Fruit fly (Drosophila melanogaster) whole organism, embryonic: ENCODE measurements around the gene ZnT77C.

ENCODE experiments used
- CG10267 ChIP-seq: fragments of 200-800 bp; sonication (Bioruptor generic); optimal IDR thresholded peaks from 2 replicates; lab custom pipeline; 2018; ENCODE audit warnings: missing biosample characterization, mild to moderate bottlenecking, missing genetic modification characterization, moderate library complexity
- CG10543 ChIP-seq: fragments of 200-800 bp; sonication (Bioruptor generic); optimal IDR thresholded peaks from 3 replicates; lab custom pipeline; 2017; ENCODE audit warnings: missing biosample characterization, mild to moderate bottlenecking, missing genetic modification characterization, moderate library complexity
- CG10565 ChIP-seq: fragments of 200-800 bp; sonication (Bioruptor generic); optimal IDR thresholded peaks from 3 replicates; lab custom pipeline; 2016; ENCODE audit warnings: missing biosample characterization, mild to moderate bottlenecking, missing genetic modification characterization
- CG10959 ChIP-seq: fragments of 200-800 bp; sonication (Bioruptor generic); IDR thresholded peaks from 2 replicates; pipeline ENCODE4 v1.3.6; 2022; ENCODE audit warnings: missing biosample characterization, missing genetic modification characterization
- CG11085 ChIP-seq: fragments of 200-800 bp; sonication (Bioruptor generic); IDR thresholded peaks from 2 replicates; pipeline ENCODE4 v1.3.6; 2022; ENCODE audit warnings: missing biosample characterization, missing genetic modification characterization
- CG11247 ChIP-seq: fragments of 200-800 bp; sonication (Bioruptor generic); IDR thresholded peaks from 2 replicates; pipeline ENCODE4 v1.3.6; 2022; ENCODE audit warnings: missing biosample characterization, missing genetic modification characterization
- CG11695 ChIP-seq: fragments of 200-800 bp; sonication (Bioruptor generic); IDR thresholded peaks from 3 replicates; pipeline ENCODE4 v1.3.6; 2022; ENCODE audit warnings: missing biosample characterization, missing genetic modification characterization
- CG12942 ChIP-seq: fragments of 200-800 bp; sonication (Bioruptor generic); optimal IDR thresholded peaks from 3 replicates; lab custom pipeline; 2016; ENCODE audit warnings: missing biosample characterization, missing genetic modification characterization
- CG14050 ChIP-seq: fragments of 200-800 bp; sonication (Bioruptor generic); IDR thresholded peaks from 3 replicates; pipeline ENCODE4 v1.3.6; 2022; ENCODE audit warnings: missing biosample characterization, missing genetic modification characterization
- CG16863 ChIP-seq: fragments of 200-800 bp; sonication (Bioruptor generic); optimal IDR thresholded peaks from 3 replicates; lab custom pipeline; 2016; ENCODE audit warnings: missing biosample characterization, missing genetic modification characterization
- CG17186 ChIP-seq: fragments of 200-800 bp; sonication (Bioruptor generic); optimal IDR thresholded peaks from 3 replicates; lab custom pipeline; 2017; ENCODE audit warnings: missing biosample characterization, missing genetic modification reagents, missing genetic modification characterization
- CG17359 ChIP-seq: fragments of 200-800 bp; sonication (Bioruptor generic); optimal IDR thresholded peaks from 3 replicates; lab custom pipeline; 2018; ENCODE audit warnings: missing biosample characterization, mild to moderate bottlenecking, missing genetic modification characterization, moderate library complexity
- CG17612 ChIP-seq: fragments of 200-800 bp; sonication (Bioruptor generic); IDR thresholded peaks from 2 replicates; pipeline ENCODE4 v1.3.6; 2022; ENCODE audit warnings: missing biosample characterization, missing genetic modification characterization
- CG18599 ChIP-seq: fragments of 200-800 bp; sonication (Bioruptor generic); optimal IDR thresholded peaks from 3 replicates; lab custom pipeline; 2017; ENCODE audit warnings: missing biosample characterization, missing genetic modification characterization, mild to moderate bottlenecking, moderate library complexity, missing genetic modification reagents
- CG30403 ChIP-seq: fragments of 200-800 bp; sonication (Bioruptor generic); optimal IDR thresholded peaks from 3 replicates; lab custom pipeline; 2016; ENCODE audit warnings: missing biosample characterization, missing genetic modification characterization
- CG34376 ChIP-seq: fragments of 200-800 bp; sonication (Bioruptor generic); optimal IDR thresholded peaks from 2 replicates; lab custom pipeline; 2018; ENCODE audit warnings: missing biosample characterization, mild to moderate bottlenecking, missing genetic modification characterization
- CG3847 ChIP-seq: fragments of 200-800 bp; sonication (Bioruptor generic); IDR thresholded peaks from 2 replicates; pipeline ENCODE4 v1.3.6; 2022; ENCODE audit warnings: missing biosample characterization, missing genetic modification characterization
- CG4424 ChIP-seq: fragments of 200-800 bp; sonication (Bioruptor generic); optimal IDR thresholded peaks from 3 replicates; lab custom pipeline; 2016; ENCODE audit warnings: missing biosample characterization, missing genetic modification characterization
- CG4617 ChIP-seq: fragments of 200-800 bp; sonication (Bioruptor generic); optimal IDR thresholded peaks from 3 replicates; lab custom pipeline; 2016; ENCODE audit warnings: missing biosample characterization, missing genetic modification characterization, borderline replicate concordance
- CG8281 ChIP-seq: fragments of 200-800 bp; sonication (Bioruptor generic); optimal IDR thresholded peaks from 2 replicates; lab custom pipeline; 2018; ENCODE audit warnings: missing biosample characterization, mild to moderate bottlenecking, missing genetic modification characterization, moderate library complexity
- CG8290 ChIP-seq, 3 experiments: fragments of 200-800 bp; sonication (Bioruptor generic); optimal IDR thresholded peaks; 2 replicates each; lab custom pipeline; 2016 to 2019; ENCODE audit warnings: missing biosample characterization in 3 of 3, missing genetic modification characterization in 3 of 3, mild to moderate bottlenecking in 2 of 3, moderate library complexity in 1 of 3
- CG9437 ChIP-seq: fragments of 200-800 bp; sonication (Bioruptor generic); optimal IDR thresholded peaks from 2 replicates; lab custom pipeline; 2018; ENCODE audit warnings: missing biosample characterization, mild to moderate bottlenecking, missing genetic modification characterization
- CG9817 ChIP-seq: fragments of 200-800 bp; sonication (Bioruptor generic); optimal IDR thresholded peaks from 2 replicates; lab custom pipeline; 2018; ENCODE audit warnings: missing biosample characterization, mild to moderate bottlenecking, missing genetic modification characterization, moderate library complexity
- CoRest ChIP-seq: fragments of 200-800 bp; sonication (Bioruptor generic); optimal IDR thresholded peaks from 3 replicates; lab custom pipeline; 2018; ENCODE audit warnings: missing biosample characterization, mild to moderate bottlenecking, missing genetic modification characterization, moderate library complexity
- Dek ChIP-seq: fragments of 200-800 bp; sonication (Bioruptor generic); optimal IDR thresholded peaks from 3 replicates; lab custom pipeline; 2019; ENCODE audit warnings: missing biosample characterization, mild to moderate bottlenecking, missing genetic modification characterization, moderate library complexity
- HLHmδ ChIP-seq: fragments of 200-800 bp; sonication (Bioruptor generic); optimal IDR thresholded peaks from 2 replicates; lab custom pipeline; 2018; ENCODE audit warnings: missing biosample characterization, mild to moderate bottlenecking, missing genetic modification characterization, moderate library complexity
- MBD-R2 ChIP-seq: fragments of 200-800 bp; sonication (Bioruptor generic); IDR thresholded peaks from 2 replicates; pipeline ENCODE4 v1.3.6; 2022; ENCODE audit warnings: missing biosample characterization, missing genetic modification characterization
- MESR4 ChIP-seq: fragments of 200-800 bp; sonication (Bioruptor generic); optimal IDR thresholded peaks from 2 replicates; lab custom pipeline; 2018; ENCODE audit warnings: missing biosample characterization, mild to moderate bottlenecking, missing genetic modification characterization, moderate library complexity
- Scr ChIP-seq: fragments of 200-800 bp; sonication (Bioruptor generic); IDR thresholded peaks from 2 replicates; pipeline ENCODE4 v1.3.6; 2022; ENCODE audit warnings: missing biosample characterization, missing genetic modification characterization; ENCODE audit not compliant: partially characterized antibody
- Sin3A ChIP-seq: fragments of >200 bp; optimal IDR thresholded peaks from 2 replicates; lab custom pipeline; 2018
- amos ChIP-seq: fragments of 200-800 bp; sonication (Bioruptor generic); IDR thresholded peaks from 2 replicates; pipeline ENCODE4 v1.3.6; 2022; ENCODE audit warnings: missing biosample characterization, missing genetic modification characterization; ENCODE audit not compliant: partially characterized antibody
- chif ChIP-seq, 2 experiments: fragments of 200-800 bp; sonication (Bioruptor generic); optimal IDR thresholded peaks; 3 replicates each; lab custom pipeline; 2016; ENCODE audit warnings: missing biosample characterization in 2 of 2, missing genetic modification characterization in 2 of 2
- chn ChIP-seq: fragments of 200-800 bp; sonication (Bioruptor generic); optimal IDR thresholded peaks from 2 replicates; lab custom pipeline; 2016; ENCODE audit warnings: missing biosample characterization, missing genetic modification characterization
- crol ChIP-seq: fragments of 200-800 bp; sonication (Bioruptor generic); IDR thresholded peaks from 2 replicates; pipeline ENCODE4 v1.3.6; 2022; ENCODE audit warnings: missing biosample characterization, missing genetic modification characterization
- dm ChIP-seq: fragments of 200-800 bp; sonication (Bioruptor generic); optimal IDR thresholded peaks from 3 replicates; lab custom pipeline; 2016; ENCODE audit warnings: missing biosample characterization, missing genetic modification characterization
- dpn ChIP-seq, 2 experiments: fragments of 200-800 bp; sonication (Bioruptor generic); optimal IDR thresholded peaks; 3 replicates each; lab custom pipeline; 2016; ENCODE audit warnings: missing biosample characterization in 2 of 2, missing genetic modification characterization in 2 of 2
- ems ChIP-seq: fragments of 200-800 bp; sonication (Bioruptor generic); optimal IDR thresholded peaks from 3 replicates; lab custom pipeline; 2016; ENCODE audit warnings: missing biosample characterization, missing genetic modification characterization
- fru ChIP-seq: fragments of >200 bp; optimal IDR thresholded peaks from 2 replicates; lab custom pipeline; 2017
- gfzf ChIP-seq: fragments of 200-800 bp; sonication (Bioruptor generic); optimal IDR thresholded peaks from 2 replicates; lab custom pipeline; 2016; ENCODE audit warnings: missing biosample characterization, mild to moderate bottlenecking, missing genetic modification characterization, moderate library complexity
- grn ChIP-seq: fragments of 200-800 bp; sonication (Bioruptor generic); optimal IDR thresholded peaks from 3 replicates; lab custom pipeline; 2017; ENCODE audit warnings: missing biosample characterization, missing genetic modification characterization
- gsb-n ChIP-seq: fragments of 200-800 bp; sonication (Bioruptor generic); optimal IDR thresholded peaks from 3 replicates; lab custom pipeline; 2018; ENCODE audit warnings: missing biosample characterization, mild to moderate bottlenecking, missing genetic modification characterization
- ken ChIP-seq: fragments of 200-800 bp; sonication (Bioruptor generic); IDR thresholded peaks from 3 replicates; pipeline ENCODE4 v1.3.6; 2022; ENCODE audit warnings: missing biosample characterization, missing genetic modification characterization
- peb ChIP-seq: fragments of 200-800 bp; sonication (Bioruptor generic); IDR thresholded peaks from 2 replicates; pipeline ENCODE4 v1.3.6; 2022; ENCODE audit warnings: missing biosample characterization, missing genetic modification characterization
- prd ChIP-seq, 3 experiments: fragments of >200 bp in 2 of 3; fragments of 200-800 bp in 1 of 3; sonication (Bioruptor generic) in 1 of 3; optimal IDR thresholded peaks in 2 of 3; IDR thresholded peaks in 1 of 3; 2 replicates in 2 of 3; 3 replicates in 1 of 3; pipeline versions ENCODE4 v1.3.6 to Lab custom; 2017 to 2022; ENCODE audit warnings: missing biosample characterization in 1 of 3, missing genetic modification characterization in 1 of 3
- pum ChIP-seq: fragments of 200-800 bp; sonication (Bioruptor generic); optimal IDR thresholded peaks from 2 replicates; lab custom pipeline; 2016; ENCODE audit warnings: missing biosample characterization, missing genetic modification characterization
- so ChIP-seq: fragments of 200-800 bp; sonication (Bioruptor generic); IDR thresholded peaks from 3 replicates; pipeline ENCODE4 v1.3.6; 2022; ENCODE audit warnings: missing biosample characterization, missing genetic modification characterization
- ssp ChIP-seq: fragments of 200-800 bp; sonication (Bioruptor generic); IDR thresholded peaks from 2 replicates; pipeline ENCODE4 v1.3.6; 2022; ENCODE audit warnings: missing biosample characterization, missing genetic modification characterization
- tx ChIP-seq: fragments of 200-800 bp; sonication (Bioruptor generic); optimal IDR thresholded peaks from 2 replicates; lab custom pipeline; 2016; ENCODE audit warnings: missing biosample characterization, missing genetic modification characterization
- usp ChIP-seq: fragments of >200 bp; optimal IDR thresholded peaks from 2 replicates; lab custom pipeline; 2017; ENCODE audit warnings: missing biosample characterization, missing genetic modification characterization
- vnd ChIP-seq: fragments of 200-800 bp; sonication (Bioruptor generic); IDR thresholded peaks from 3 replicates; pipeline ENCODE4 v1.3.6; 2022; ENCODE audit warnings: missing biosample characterization, missing genetic modification characterization; ENCODE audit not compliant: partially characterized antibody

Gene ZnT77C

DNA sequence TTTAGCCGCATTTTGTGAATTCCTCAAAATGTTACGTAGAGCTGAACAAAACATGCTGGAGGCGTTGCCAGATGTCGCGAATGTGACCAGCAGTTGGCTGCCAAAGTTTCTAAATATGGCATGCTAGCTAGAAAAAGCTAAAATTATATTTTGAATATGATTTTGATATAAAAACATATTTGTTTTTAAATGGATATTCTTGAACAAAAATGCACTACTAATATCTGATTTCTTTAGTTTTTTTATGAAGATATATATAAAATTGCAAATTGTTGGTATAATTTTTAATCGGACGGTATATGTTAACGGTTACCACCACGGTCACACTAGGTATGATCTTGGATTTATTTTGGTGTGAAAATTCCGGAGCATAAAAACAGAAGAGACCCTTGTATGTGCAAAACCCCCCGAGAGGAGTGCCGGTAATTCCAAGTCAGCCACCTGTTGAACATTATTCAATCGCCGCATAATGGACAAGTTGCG is 26.0 kb upstream of the ZnT77C start, which contains the start of the genes mTerf3 and CG5104 (continued):
- TF ChIP-seq Dek (tag; lab: Kevin White, UChicago) (no peak), CG10959 (GFP tag; lab: Robert Waterston, UW) (no peak), CG10565 (GFP tag; lab: Kevin White, UChicago) (no peak), CG10543 (GFP tag; lab: Kevin White, UChicago) (peak; percentile 35), CG17359 (tag; lab: Kevin White, UChicago) (no peak), HLHmδ (no peak), gfzf (GFP tag; lab: Kevin White, UChicago) (peak; percentile 62), CG9437 (GFP tag; lab: Kevin White, UChicago) (peak; percentile 92), CG4617 (peak; percentile 47), CG17612 (GFP tag; lab: Robert Waterston, UW) (no peak), CoRest (peak; percentile 46), CG17186 (GFP tag; lab: Kevin White, UChicago) (no peak), ken (GFP tag; lab: Robert Waterston, UW) (no peak), peb (no peak), usp (GFP tag; lab: Kevin White, UChicago) (no peak), Scr (GFP tag; lab: Robert Waterston, UW) (no peak), dm (GFP tag; lab: Kevin White, UChicago) (peak; percentile 31), grn (no peak), CG3847 (peak; percentile 39; the same call in 1 of the 2 replicates), dpn (GFP tag; optimal IDR thresholded peaks at IDR 0.05; lab: Kevin White, UChicago) (peak in 1 of 2 experiments; percentile 30), ems (GFP tag; lab: Kevin White, UChicago) (no peak), CG10267 (tag; lab: Kevin White, UChicago) (peak; percentile 42), MBD-R2 (GFP tag; lab: Robert Waterston, UW) (peak; percentile 53; the same call in 1 of the 2 replicates), CG12942 (peak; percentile 18), CG14050 (GFP tag; lab: Robert Waterston, UW) (no peak), vnd (GFP tag; lab: Robert Waterston, UW) (no peak), gsb-n (tag; lab: Kevin White, UChicago) (peak; percentile 3), CG30403 (peak; percentile 49), crol (GFP tag; lab: Robert Waterston, UW) (no peak), CG8281 (tag; lab: Kevin White, UChicago) (no peak), amos (no peak), chn (no peak), CG11085 (no peak), prd (optimal IDR thresholded peaks at IDR 0.05; lab: Kevin White, UChicago) (no peak), prd (GFP tag; IDR thresholded peaks at IDR 0.05; lab: Robert Waterston, UW) (peak; percentile 33; the same call in 1 of the 3 replicates), CG9817 (tag; lab: Kevin White, UChicago) (peak; percentile 3), MESR4 (peak; percentile 43), chif (GFP tag; optimal IDR thresholded peaks at IDR 0.05; lab: Kevin White, UChicago) (no peak), CG11695 (GFP tag; lab: Robert Waterston, UW) (no peak), so (GFP tag; lab: Robert Waterston, UW) (no peak), CG11247 (GFP tag; lab: Robert Waterston, UW) (no peak), CG34376 (GFP tag; lab: Kevin White, UChicago) (no peak), pum (GFP tag; lab: Kevin White, UChicago) (no peak), Sin3A (peak; percentile 33), ssp (no peak), tx (GFP tag; lab: Kevin White, UChicago) (no peak), fru (lab: Kevin White, UChicago) (no peak), CG16863 (GFP tag; lab: Kevin White, UChicago) (no peak), CG8290 (GFP tag; optimal IDR thresholded peaks at IDR 0.05; lab: Kevin White, UChicago) (peak; percentile 40), CG8290 (tag; optimal IDR thresholded peaks at IDR 0.05; lab: Kevin White, UChicago) (no peak), CG18599 (GFP tag; lab: Kevin White, UChicago) (no peak), CG4424 (peak; percentile 3)
